Fruit fly (Drosophila melanogaster): ENCODE data around the gene CG31248.

Gene CG31248

dm6 chr3R:7150544-7151406, 21.7 kb downstream of the CG31248 start, which contains the start of the genes gfzf and Sas-4 (continued):
- TF ChIP-seq CG14710 (tag; optimal IDR thresholded peaks at IDR 0.05) (peak; percentile 78), Vsx1 (GFP tag; optimal IDR thresholded peaks at IDR 0.05) (no peak), tup (GFP tag; optimal IDR thresholded peaks at IDR 0.05) (no peak), Oli (tag; optimal IDR thresholded peaks at IDR 0.05) (peak; percentile 47), trh (GFP tag; optimal IDR thresholded peaks at IDR 0.05) (no peak), hkb (optimal IDR thresholded peaks at IDR 0.05) (no peak), hkb (GFP tag; IDR thresholded peaks at IDR 0.05) (peak; percentile 48; the same call in 1 of the 2 replicates), CkIIα-i1 (GFP tag; IDR thresholded peaks at IDR 0.05) (no peak), CG7357 (GFP tag; IDR thresholded peaks at IDR 0.05) (peak; percentile 46; the same call in 1 of the 3 replicates), CG15269 (tag; optimal IDR thresholded peaks at IDR 0.05) (peak; percentile 47), CG3407 (GFP tag; optimal IDR thresholded peaks at IDR 0.05) (peak; percentile 25), cad (GFP tag; optimal IDR thresholded peaks at IDR 0.05) (no peak), Abd-B (GFP tag; optimal IDR thresholded peaks at IDR 0.05) (peak; percentile 59), kni (GFP tag; optimal IDR thresholded peaks at IDR 0.05) (no peak), prd (optimal IDR thresholded peaks at IDR 0.05) (no peak), prd (GFP tag; IDR thresholded peaks at IDR 0.05) (peak; percentile 71; the same call in 2 of the 3 replicates), CG14014 (GFP tag; IDR thresholded peaks at IDR 0.05) (peak; percentile 66; the same call in 1 of the 2 replicates), CG4820 (GFP tag; optimal IDR thresholded peaks at IDR 0.05) (peak; percentile 22), CoRest (tag; optimal IDR thresholded peaks at IDR 0.05) (peak; percentile 77), zen2 (GFP tag; IDR thresholded peaks at IDR 0.05; ENCODE audit: partially characterized antibody) (no peak), CG2712 (tag; optimal IDR thresholded peaks at IDR 0.05) (peak; percentile 63), CG30020 (tag; optimal IDR thresholded peaks at IDR 0.05) (peak; percentile 34), bowl (GFP tag; IDR thresholded peaks at IDR 0.05) (no peak), CG2129 (GFP tag; IDR thresholded peaks at IDR 0.05; ENCODE audit: partially characterized antibody) (no peak), insv (GFP tag; optimal IDR thresholded peaks at IDR 0.05) (peak in 1 of 2 experiments; percentile 18), CG4282 (GFP tag; optimal IDR thresholded peaks at IDR 0.05) (no peak), dmrt11E (tag; optimal IDR thresholded peaks at IDR 0.05) (peak; percentile 66), CG16813 (GFP tag; IDR thresholded peaks at IDR 0.05; ENCODE audit: partially characterized antibody) (no peak), CG6765 (GFP tag; optimal IDR thresholded peaks at IDR 0.05) (no peak), CG4730 (GFP tag; IDR thresholded peaks at IDR 0.05) (no peak), Camta (GFP tag; optimal IDR thresholded peaks at IDR 0.05) (peak; percentile 22)

DNA sequence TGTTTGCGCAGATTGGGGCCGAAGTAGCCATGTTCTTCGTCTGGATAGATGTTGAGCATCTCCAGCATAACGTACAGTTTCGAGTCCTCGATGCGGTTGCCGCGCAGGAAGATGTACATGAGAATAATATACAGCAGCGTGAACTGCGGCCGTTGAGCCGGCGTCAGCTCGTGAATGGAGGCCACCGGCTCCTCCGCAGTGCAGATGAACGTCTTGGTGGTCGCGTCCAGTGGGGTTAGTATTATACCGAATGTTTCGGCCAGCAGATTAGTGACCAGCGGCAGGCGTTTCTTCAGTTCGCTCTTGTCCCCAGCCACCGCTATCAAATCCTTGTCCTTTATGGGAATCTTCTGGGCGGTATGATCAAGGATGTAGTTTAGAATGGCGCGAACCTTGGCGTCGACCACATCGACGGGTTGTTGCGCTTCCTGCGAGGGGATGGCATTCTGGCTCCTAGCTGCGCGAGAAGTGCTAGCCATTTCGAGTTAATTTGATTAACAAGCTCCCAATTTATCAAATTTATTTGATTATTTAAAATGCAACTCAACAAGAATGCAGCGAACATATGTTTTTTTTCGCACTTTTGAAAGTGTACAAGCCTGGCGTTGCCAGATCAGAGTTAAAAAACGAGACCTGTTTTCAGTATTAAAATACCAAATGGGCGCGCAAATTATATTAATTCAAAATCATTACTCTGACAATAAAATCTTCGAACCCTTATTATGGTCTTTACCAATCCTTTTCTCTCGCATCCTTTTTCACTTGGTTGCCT, 25.7 kb downstream of the CG31248 start, which contains the start of gene MAGE:
TSS of gene MAGE (minus strand) at position 595 of the 772 bp plus-strand sequence.
- no peak for TF ChIP-seq CoRest (tag; optimal IDR thresholded peaks at IDR 0.05)
- no peak for TF ChIP-seq tgo (GFP tag; IDR thresholded peaks at IDR 0.05)
- no peak for TF ChIP-seq CG31441 (GFP tag; IDR thresholded peaks at IDR 0.05)
- TF ChIP-seq MBD-R2 (GFP tag; IDR thresholded peaks at IDR 0.05), result peak; percentile 71
- TF ChIP-seq stwl (tag; optimal IDR thresholded peaks at IDR 0.05), result peak; percentile 46
- no peak for TF ChIP-seq nerfin-1 (tag; optimal IDR thresholded peaks at IDR 0.05)
- TF ChIP-seq lbe (GFP tag; optimal IDR thresholded peaks at IDR 0.05), result no peak
- TF ChIP-seq CG5245 (GFP tag; optimal IDR thresholded peaks at IDR 0.05), result no peak
- no peak for TF ChIP-seq mld (GFP tag; IDR thresholded peaks at IDR 0.05; ENCODE audit: partially characterized antibody)
- no peak for TF ChIP-seq CG13424 (tag; optimal IDR thresholded peaks at IDR 0.05)
- no peak for TF ChIP-seq zen2 (GFP tag; IDR thresholded peaks at IDR 0.05; ENCODE audit: partially characterized antibody)
- peak; percentile 86 for TF ChIP-seq sd (tag; optimal IDR thresholded peaks at IDR 0.05)
- TF ChIP-seq CG7963 (GFP tag; IDR thresholded peaks at IDR 0.05; ENCODE audit: partially characterized antibody), result peak; percentile 29; the same call in 1 of the 3 replicates
- TF ChIP-seq sug (tag; optimal IDR thresholded peaks at IDR 0.05), result no peak
- no peak for TF ChIP-seq Sry-δ (GFP tag; optimal IDR thresholded peaks at IDR 0.05)
- no peak for TF ChIP-seq Mes4 (GFP tag; optimal IDR thresholded peaks at IDR 0.05)
- TF ChIP-seq CG7839 (tag; optimal IDR thresholded peaks at IDR 0.05), result no peak
- TF ChIP-seq z (GFP tag; IDR thresholded peaks at IDR 0.05), result no peak
- no peak for TF ChIP-seq dmrt99B (tag; optimal IDR thresholded peaks at IDR 0.05)

All from whole organism, embryonic.